Worm (Caenorhabditis elegans) whole organism, L4 larva: Measurements from ENCODE around the gene apn-1.
A peak's percentile ranks its signal among the peaks of the same experiment; 100 is the strongest.

Experiments
- F10B5.3 ChIP-seq: sonication (generic microtip); optimal IDR thresholded peaks from 2 replicates; lab custom pipeline; 2016; ENCODE audit warnings: mild to moderate bottlenecking, missing genetic modification characterization, missing compliant biosample characterization
- F26F4.8 ChIP-seq: fragments of 200-800 bp; sonication (Bioruptor generic); conservative IDR thresholded peaks from 2 replicates; pipeline ENCODE4 v1.3.6; 2022; ENCODE audit warnings: missing genetic modification characterization, missing compliant biosample characterization
- F49E8.2 ChIP-seq: sonication (generic microtip); optimal IDR thresholded peaks from 2 replicates; lab custom pipeline; 2016; ENCODE audit warnings: missing compliant biosample characterization, mild to moderate bottlenecking, missing genetic modification characterization, borderline replicate concordance
- R02D3.7 ChIP-seq: fragments of 150-350 bp; sonication (generic microtip); optimal IDR thresholded peaks from 3 replicates; lab custom pipeline; 2014; ENCODE audit warnings: missing biosample characterization, missing genetic modification characterization
- T20F7.1 ChIP-seq: fragments of 200-800 bp; sonication (Bioruptor generic); optimal IDR thresholded peaks from 2 replicates; lab custom pipeline; 2018; ENCODE audit warnings: mild to moderate bottlenecking, missing genetic modification characterization, missing compliant biosample characterization
- T26A8.4 ChIP-seq: fragments of 200-800 bp; sonication (Bioruptor generic); IDR thresholded peaks from 2 replicates; pipeline ENCODE4 v1.3.6; 2022; ENCODE audit warnings: missing genetic modification characterization, missing compliant biosample characterization
- Y48G9A.11 ChIP-seq: fragments of 200-800 bp; sonication (Bioruptor generic); IDR thresholded peaks from 2 replicates; pipeline ENCODE4 v1.3.6; 2022; ENCODE audit warnings: missing genetic modification reagents, missing genetic modification characterization, missing compliant biosample characterization
- Y5F2A.4 ChIP-seq: fragments of 200-800 bp; sonication (Bioruptor generic); optimal IDR thresholded peaks from 2 replicates; lab custom pipeline; 2018; ENCODE audit warnings: mild to moderate bottlenecking, missing genetic modification characterization, missing compliant biosample characterization
- Y75B8A.6 ChIP-seq: fragments of 200-800 bp; sonication (Bioruptor generic); IDR thresholded peaks from 2 replicates; pipeline ENCODE4 v1.3.6; 2022; ENCODE audit warnings: missing genetic modification reagents, missing genetic modification characterization, missing compliant biosample characterization
- ZK337.2 ChIP-seq: fragments of 200-800 bp; sonication (Bioruptor generic); IDR thresholded peaks from 2 replicates; pipeline ENCODE4 v1.3.6; 2022; ENCODE audit warnings: missing genetic modification reagents, missing genetic modification characterization, missing compliant biosample characterization
- ZK546.5 ChIP-seq, 2 experiments: sonication (generic microtip); optimal IDR thresholded peaks; 2 replicates each; lab custom pipeline; 2017; ENCODE audit warnings: missing biosample characterization in 2 of 2, missing genetic modification characterization in 2 of 2
- aha-1 ChIP-seq: fragments of 150-350 bp; peaks from one replicate; lab custom pipeline; 2014; ENCODE audit warnings: missing biosample characterization, missing genetic modification characterization
- aly-2 ChIP-seq: sonication (generic microtip); optimal IDR thresholded peaks from 2 replicates; lab custom pipeline; 2018; ENCODE audit warnings: missing biosample characterization, missing genetic modification characterization
- arid-1 ChIP-seq: fragments of 200-800 bp; sonication (Bioruptor generic); conservative IDR thresholded peaks from 2 replicates; pipeline ENCODE4 v1.3.6; 2022; ENCODE audit warnings: missing genetic modification reagents, missing genetic modification characterization, missing compliant biosample characterization
- attf-4 ChIP-seq: sonication (generic microtip); optimal IDR thresholded peaks from 3 replicates; lab custom pipeline; 2017; ENCODE audit warnings: missing biosample characterization, missing genetic modification characterization
- ceh-20 ChIP-seq: fragments of 200-800 bp; sonication (Bioruptor generic); IDR thresholded peaks from 2 replicates; pipeline ENCODE4 v1.3.6; 2022; ENCODE audit warnings: missing genetic modification reagents, missing genetic modification characterization, missing compliant biosample characterization
- ceh-62 ChIP-seq: sonication (generic microtip); optimal IDR thresholded peaks from 2 replicates; lab custom pipeline; 2017; ENCODE audit warnings: missing biosample characterization, missing genetic modification characterization
- ceh-82 ChIP-seq: sonication (generic microtip); optimal IDR thresholded peaks from 2 replicates; lab custom pipeline; 2017; ENCODE audit warnings: missing biosample characterization, missing genetic modification characterization
- daf-12 ChIP-seq: fragments of 150-350 bp; optimal IDR thresholded peaks from 2 replicates; lab custom pipeline; 2014; ENCODE audit warnings: missing biosample characterization, missing genetic modification reagents, missing genetic modification characterization
- daf-16 ChIP-seq, 3 experiments: sonication (generic microtip); optimal IDR thresholded peaks; 2 replicates each; lab custom pipeline; 2016 to 2017; ENCODE audit warnings: missing genetic modification characterization in 3 of 3, missing genetic modification reagents in 3 of 3, mild to moderate bottlenecking in 2 of 3, missing compliant biosample characterization in 2 of 3, missing biosample characterization in 1 of 3, moderate library complexity in 1 of 3
- dmd-6 ChIP-seq: fragments of 200-800 bp; sonication (Bioruptor generic); IDR thresholded peaks from 2 replicates; pipeline ENCODE4 v1.3.6; 2022; ENCODE audit warnings: missing genetic modification reagents, missing genetic modification characterization, missing compliant biosample characterization
- dmd-8 ChIP-seq: fragments of 200-800 bp; sonication (Bioruptor generic); IDR thresholded peaks from 2 replicates; pipeline ENCODE4 v1.3.6; 2022; ENCODE audit warnings: missing genetic modification characterization, missing compliant biosample characterization
- dmd-9 ChIP-seq: fragments of 200-800 bp; sonication (Bioruptor generic); IDR thresholded peaks from 2 replicates; pipeline ENCODE4 v1.3.6; 2022; ENCODE audit warnings: missing genetic modification reagents, missing genetic modification characterization, missing compliant biosample characterization
- duxl-1 ChIP-seq: sonication (generic microtip); optimal IDR thresholded peaks from 2 replicates; lab custom pipeline; 2016; ENCODE audit warnings: mild to moderate bottlenecking, missing genetic modification characterization, moderate library complexity, missing compliant biosample characterization; ENCODE audit not compliant: poor library complexity
- egl-43 ChIP-seq: fragments of 200-800 bp; sonication (Bioruptor generic); IDR thresholded peaks from 2 replicates; pipeline ENCODE4 v1.3.6; 2022; ENCODE audit warnings: missing genetic modification reagents, missing genetic modification characterization, missing compliant biosample characterization
- fkh-10 ChIP-seq: fragments of 150-350 bp; optimal IDR thresholded peaks from 2 replicates; lab custom pipeline; 2014; ENCODE audit warnings: missing biosample characterization, missing genetic modification reagents, missing genetic modification characterization
- gei-8 ChIP-seq: fragments of 200-800 bp; sonication (Bioruptor generic); optimal IDR thresholded peaks from 2 replicates; lab custom pipeline; 2018; ENCODE audit warnings: mild to moderate bottlenecking, missing genetic modification characterization, missing compliant biosample characterization
- hlh-11 ChIP-seq: fragments of 200-800 bp; sonication (Bioruptor generic); optimal IDR thresholded peaks from 2 replicates; lab custom pipeline; 2018; ENCODE audit warnings: mild to moderate bottlenecking, missing genetic modification characterization, missing compliant biosample characterization
- hlh-30 ChIP-seq: sonication (generic microtip); optimal IDR thresholded peaks from 2 replicates; lab custom pipeline; 2017; ENCODE audit warnings: antibody characterized with exemption, mild to moderate bottlenecking, missing genetic modification characterization, missing compliant biosample characterization; ENCODE audit not compliant: insufficient read depth
- jun-1 ChIP-seq: fragments of 150-350 bp; optimal IDR thresholded peaks from 2 replicates; lab custom pipeline; 2014; ENCODE audit warnings: missing biosample characterization, missing genetic modification reagents, missing genetic modification characterization
- lin-13 ChIP-seq: fragments of 150-350 bp; optimal IDR thresholded peaks from 2 replicates; lab custom pipeline; 2014; ENCODE audit warnings: missing biosample characterization, missing genetic modification reagents, missing genetic modification characterization
- lin-29 ChIP-seq: fragments of 200-800 bp; sonication (Bioruptor generic); IDR thresholded peaks from 2 replicates; pipeline ENCODE4 v1.3.6; 2022; ENCODE audit warnings: missing genetic modification reagents, missing genetic modification characterization, missing compliant biosample characterization
- lin-38 ChIP-seq: fragments of 200-800 bp; sonication (Bioruptor generic); IDR thresholded peaks from 2 replicates; pipeline ENCODE4 v1.3.6; 2022; ENCODE audit warnings: missing genetic modification reagents, missing genetic modification characterization, missing compliant biosample characterization
- madf-5 ChIP-seq, 2 experiments: fragments of 200-800 bp; sonication (Bioruptor generic); IDR thresholded peaks; 2 replicates each; pipeline ENCODE4 v1.3.6; 2022; ENCODE audit warnings: missing compliant biosample characterization in 2 of 2, missing genetic modification characterization in 2 of 2
- madf-9 ChIP-seq: fragments of 200-800 bp; sonication (Bioruptor generic); conservative IDR thresholded peaks from 2 replicates; pipeline ENCODE4 v1.3.6; 2022; ENCODE audit warnings: missing genetic modification reagents, missing genetic modification characterization, missing compliant biosample characterization
- mdl-1 ChIP-seq, 2 experiments: fragments of 150-350 bp in 1 of 2; sonication (generic microtip) in 1 of 2; optimal IDR thresholded peaks; 2 replicates each; lab custom pipeline; 2014 to 2017; ENCODE audit warnings: missing biosample characterization in 2 of 2, missing genetic modification characterization in 2 of 2
- mxl-2 ChIP-seq: fragments of 200-800 bp; sonication (Bioruptor generic); conservative IDR thresholded peaks from 2 replicates; pipeline ENCODE4 v1.3.6; 2022; ENCODE audit warnings: missing genetic modification reagents, missing genetic modification characterization, missing compliant biosample characterization
- nhr-28 ChIP-seq: fragments of 150-350 bp; optimal IDR thresholded peaks from 2 replicates; lab custom pipeline; 2014; ENCODE audit warnings: missing biosample characterization, missing genetic modification characterization
- nhr-48 ChIP-seq: sonication (generic microtip); optimal IDR thresholded peaks from 2 replicates; lab custom pipeline; 2016; ENCODE audit warnings: mild to moderate bottlenecking, missing genetic modification characterization, missing compliant biosample characterization
- nhr-76 ChIP-seq: fragments of 150-350 bp; optimal IDR thresholded peaks from 2 replicates; lab custom pipeline; 2014; ENCODE audit warnings: missing biosample characterization, missing genetic modification characterization
- nhr-77 ChIP-seq: fragments of 150-350 bp; optimal IDR thresholded peaks from 2 replicates; lab custom pipeline; 2014; ENCODE audit warnings: missing biosample characterization, missing genetic modification characterization
- pha-4 ChIP-seq, 2 experiments: fragments of 150-350 bp in 1 of 2; fragments of 200-800 bp in 1 of 2; sonication (Bioruptor generic) in 1 of 2; IDR thresholded peaks in 1 of 2; optimal IDR thresholded peaks in 1 of 2; 2 replicates each; pipeline versions ENCODE4 v1.3.6 to Lab custom; 2014 to 2022; ENCODE audit warnings: missing genetic modification characterization in 2 of 2, missing genetic modification reagents in 2 of 2, missing biosample characterization in 1 of 2, missing compliant biosample characterization in 1 of 2
- rbr-2 ChIP-seq: sonication (generic microtip); optimal IDR thresholded peaks from 2 replicates; lab custom pipeline; 2016; ENCODE audit warnings: missing genotype, missing genetic modification characterization, missing compliant biosample characterization
- snpc-4 ChIP-seq: fragments of 150-350 bp; optimal IDR thresholded peaks from 2 replicates; lab custom pipeline; 2014; ENCODE audit warnings: missing biosample characterization, missing genetic modification characterization
- spr-3 ChIP-seq: fragments of 200-800 bp; sonication (Bioruptor generic); optimal IDR thresholded peaks from 2 replicates; lab custom pipeline; 2018; ENCODE audit warnings: mild to moderate bottlenecking, missing genetic modification characterization, missing compliant biosample characterization
- tag-97 ChIP-seq: fragments of 200-800 bp; sonication (Bioruptor generic); IDR thresholded peaks from 2 replicates; pipeline ENCODE4 v1.3.6; 2022; ENCODE audit warnings: missing genetic modification characterization, missing compliant biosample characterization
- unc-130 ChIP-seq: sonication (generic microtip); optimal IDR thresholded peaks from 2 replicates; lab custom pipeline; 2016; ENCODE audit warnings: missing genetic modification reagents, missing genetic modification characterization, missing compliant biosample characterization
- unc-39 ChIP-seq: sonication (generic microtip); optimal IDR thresholded peaks from 2 replicates; lab custom pipeline; 2017; ENCODE audit warnings: missing biosample characterization, missing genetic modification characterization
- zfp-3 ChIP-seq: fragments of 200-800 bp; sonication (Bioruptor generic); conservative IDR thresholded peaks from 2 replicates; pipeline ENCODE4 v1.3.6; 2022; ENCODE audit warnings: missing genetic modification reagents, missing genetic modification characterization, missing compliant biosample characterization
- zip-11 ChIP-seq: fragments of 200-800 bp; sonication (Bioruptor generic); IDR thresholded peaks from 2 replicates; pipeline ENCODE4 v1.3.6; 2022; ENCODE audit warnings: missing genetic modification characterization, missing compliant biosample characterization

Gene apn-1

DNA sequence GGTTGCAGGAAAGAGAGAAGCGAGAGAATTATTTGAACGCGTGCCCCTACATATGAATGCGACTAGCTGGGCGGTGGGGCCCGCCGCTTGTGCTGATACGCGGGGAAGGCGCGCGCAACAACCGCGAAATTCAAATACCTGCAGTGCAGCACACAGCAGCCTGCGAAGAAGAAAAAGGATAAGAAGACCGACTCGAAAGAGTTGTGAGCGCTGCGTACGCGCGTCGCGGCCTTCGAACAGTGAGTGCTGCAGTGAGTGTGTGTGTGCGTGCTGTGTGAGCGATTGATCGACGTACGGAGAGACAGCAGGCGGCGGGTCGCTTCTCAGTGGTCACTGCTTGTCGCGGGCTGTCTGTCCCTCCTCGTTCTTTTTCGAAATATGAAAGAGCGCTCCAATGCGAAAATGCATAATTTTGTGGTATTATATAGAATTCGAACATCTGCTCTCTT lies 19.1 kb upstream of the apn-1 start (continued):
- TF ChIP-seq mdl-1 (tag; optimal IDR thresholded peaks at IDR 0.05; lab: Kevin White, UChicago) (peak; percentile 52 to 81), daf-16 (GFP tag; optimal IDR thresholded peaks at IDR 0.05; lab: Kevin White, UChicago) (peak in 1 of 2 experiments; percentile 65), daf-16 (tag; optimal IDR thresholded peaks at IDR 0.05; lab: Kevin White, UChicago) (peak; percentile 70), daf-12 (tag; lab: Kevin White, UChicago) (no peak), dmd-8 (0 out of 2 replicates have a peak, but pooled peaks have one; percentile 54), unc-130 (GFP tag; lab: Kevin White, UChicago) (no peak), hlh-11 (tag; lab: Kevin White, UChicago) (peak; percentile 97), Y75B8A.6 (GFP tag; lab: Robert Waterston, UW) (0 out of 2 replicates have a peak, but pooled peaks have one; percentile 48), T20F7.1 (GFP tag; lab: Kevin White, UChicago) (peak; percentile 88), dmd-9 (GFP tag; lab: Robert Waterston, UW) (peak; percentile 55; the same call in 1 of the 2 replicates), hlh-30 (peak; percentile 87), arid-1 (GFP tag; lab: Robert Waterston, UW) (peak; percentile 76), jun-1 (tag; lab: Kevin White, UChicago) (peak; percentile 67), spr-3 (no peak), nhr-28 (tag; lab: Kevin White, UChicago) (peak; percentile 57), tag-97 (GFP tag; lab: Robert Waterston, UW) (no peak), lin-38 (GFP tag; lab: Robert Waterston, UW) (peak; percentile 91), F49E8.2 (tag; lab: Kevin White, UChicago) (no peak), zip-11 (GFP tag; lab: Robert Waterston, UW) (no peak), nhr-48 (peak; percentile 90), aly-2 (tag; lab: Kevin White, UChicago) (no peak), pha-4 (GFP tag; IDR thresholded peaks at IDR 0.05; lab: Robert Waterston, UW) (peak; percentile 83; the same call in 1 of the 2 replicates), pha-4 (tag; optimal IDR thresholded peaks at IDR 0.05; lab: Kevin White, UChicago) (no peak), madf-9 (GFP tag; lab: Robert Waterston, UW) (peak; percentile 84; the same call in 1 of the 2 replicates), attf-4 (no peak), egl-43 (GFP tag; lab: Robert Waterston, UW) (peak; percentile 93), R02D3.7 (tag; lab: Kevin White, UChicago) (no peak), T26A8.4 (GFP tag; lab: Robert Waterston, UW) (peak; percentile 88), snpc-4 (tag; lab: Kevin White, UChicago) (no peak), nhr-76 (tag; lab: Kevin White, UChicago) (no peak), nhr-77 (peak; percentile 55), rbr-2 (tag; lab: Kevin White, UChicago) (peak; percentile 97), ceh-20 (GFP tag; lab: Robert Waterston, UW) (peak; percentile 93), madf-5 (GFP tag; IDR thresholded peaks at IDR 0.05; lab: Robert Waterston, UW) (no peak), fkh-10 (GFP tag; lab: Kevin White, UChicago) (peak; percentile 78), F26F4.8 (GFP tag; lab: Robert Waterston, UW) (no peak), Y5F2A.4 (GFP tag; lab: Kevin White, UChicago) (no peak), lin-29 (GFP tag; lab: Robert Waterston, UW) (no peak), lin-13 (GFP tag; lab: Kevin White, UChicago) (peak; percentile 86), ZK546.5 (tag; optimal IDR thresholded peaks at IDR 0.05; lab: Kevin White, UChicago) (no peak), ZK337.2 (GFP tag; lab: Robert Waterston, UW) (peak; percentile 43; the same call in 1 of the 2 replicates), duxl-1 (tag; lab: Kevin White, UChicago) (peak; percentile 60), gei-8 (GFP tag; lab: Kevin White, UChicago) (peak; percentile 87), ceh-82 (no peak), zfp-3 (0 out of 2 replicates have a peak, but pooled peaks have one; percentile 60), ceh-62 (no peak), unc-39 (tag; lab: Kevin White, UChicago) (no peak), aha-1 (peak; percentile 99), mxl-2 (GFP tag; lab: Robert Waterston, UW) (peak; percentile 54; the same call in 1 of the 2 replicates), dmd-6 (peak; percentile 91), F10B5.3 (peak; percentile 82), Y48G9A.11 (0 out of 2 replicates have a peak, but pooled peaks have one; percentile 14)
